Worm (Caenorhabditis elegans) whole organism, L1 larva: ENCODE measurements around the gene srx-48.

ENCODE experiments used
- ama-1 ChIP-seq: fragments of 150-350 bp; optimal IDR thresholded peaks from 2 replicates; lab custom pipeline; 2014
- ceh-82 ChIP-seq, 3 experiments: fragments of 150-350 bp in 1 of 3; sonication (generic microtip) in 2 of 3; optimal IDR thresholded peaks; 2 replicates each; lab custom pipeline; 2014 to 2017; ENCODE audit warnings: missing biosample characterization in 3 of 3, missing genetic modification characterization in 3 of 3
- ces-1 ChIP-seq: fragments of 150-350 bp; optimal IDR thresholded peaks from 2 replicates; lab custom pipeline; 2014; ENCODE audit warnings: missing biosample characterization, missing genetic modification reagents, missing genetic modification characterization
- elt-2 ChIP-seq: sonication (generic microtip); optimal IDR thresholded peaks from 2 replicates; lab custom pipeline; 2016; ENCODE audit warnings: missing genetic modification characterization, mild to moderate bottlenecking, inconsistent platforms, missing compliant biosample characterization, missing genetic modification reagents
- mdl-1 ChIP-seq, 2 experiments: fragments of 150-350 bp; optimal IDR thresholded peaks; 2 replicates each; lab custom pipeline; 2014 to 2017; ENCODE audit warnings: missing biosample characterization in 2 of 2, missing genetic modification characterization in 2 of 2, inconsistent platforms in 1 of 2
- nhr-11 ChIP-seq: fragments of 150-350 bp; optimal IDR thresholded peaks from 2 replicates; lab custom pipeline; 2014; ENCODE audit warnings: missing biosample characterization, missing genetic modification characterization
- nhr-237 ChIP-seq: fragments of 150-350 bp; optimal IDR thresholded peaks from 2 replicates; lab custom pipeline; 2014; ENCODE audit warnings: missing biosample characterization, missing genetic modification characterization
- nhr-28 ChIP-seq: fragments of 150-350 bp; optimal IDR thresholded peaks from 2 replicates; lab custom pipeline; 2014; ENCODE audit warnings: missing biosample characterization, missing genetic modification characterization
- nhr-77 ChIP-seq: fragments of 150-350 bp; optimal IDR thresholded peaks from 2 replicates; lab custom pipeline; 2014; ENCODE audit warnings: missing biosample characterization, missing genetic modification characterization
- snpc-4 ChIP-seq: fragments of 150-350 bp; optimal IDR thresholded peaks from 2 replicates; lab custom pipeline; 2014; ENCODE audit warnings: missing biosample characterization, missing genetic modification characterization
- tbx-2 ChIP-seq: sonication (generic microtip); optimal IDR thresholded peaks from 2 replicates; lab custom pipeline; 2016; ENCODE audit warnings: missing genetic modification characterization, missing compliant biosample characterization
- unc-86 ChIP-seq: sonication (generic microtip); optimal IDR thresholded peaks from 2 replicates; lab custom pipeline; 2016; ENCODE audit warnings: missing genetic modification characterization, missing compliant biosample characterization

DNA sequence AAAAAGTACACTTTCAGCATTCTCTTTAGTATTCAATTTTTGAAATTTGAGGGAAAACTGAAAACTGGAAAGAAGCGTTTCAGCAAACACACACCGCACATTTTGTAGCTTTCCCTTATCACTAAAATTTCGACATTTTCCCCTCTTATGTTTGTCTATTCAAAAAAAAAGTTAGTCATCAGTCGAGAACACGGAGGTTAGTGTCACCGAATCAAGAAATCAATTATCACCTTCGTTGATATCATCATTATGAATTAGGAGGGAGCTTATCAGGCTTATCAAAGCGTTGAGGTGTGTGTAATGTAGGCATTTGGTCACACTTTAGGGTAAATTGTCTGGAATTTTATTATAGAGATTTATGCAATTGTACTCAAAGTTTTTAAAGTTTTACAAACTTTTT lies 4.9 kb downstream of the srx-48 start, which contains the start of gene cpr-3:
- TF ChIP-seq nhr-28 (tag; lab: Kevin White, UChicago) (no peak), ceh-82 (tag; optimal IDR thresholded peaks at IDR 0.05; lab: Kevin White, UChicago) (no peak), ces-1 (no peak), snpc-4 (no peak), ama-1 (lab: Kevin White, UChicago) (no peak), nhr-11 (tag; lab: Kevin White, UChicago) (no peak), mdl-1 (tag; optimal IDR thresholded peaks at IDR 0.05; lab: Kevin White, UChicago) (no peak), nhr-77 (tag; lab: Kevin White, UChicago) (no peak), tbx-2 (no peak), nhr-237 (no peak), elt-2 (tag; lab: Kevin White, UChicago) (peak; percentile 100), unc-86 (tag; lab: Kevin White, UChicago) (no peak)
